Worm (Caenorhabditis elegans): Measurements from ENCODE around the gene his-2.

ce11 chrV:16009564-16009963, 32.5 kb downstream of the his-2 start, which contains the start of gene str-233:
- TF ChIP-seq W03F9.2 (tag; optimal IDR thresholded peaks at IDR 0.05): no peak
- no peak for TF ChIP-seq him-1 (tag; optimal IDR thresholded peaks at IDR 0.05)
